Fruit fly (Drosophila melanogaster): ENCODE results near the gene CG5882.

CG5882 gene

DNA sequence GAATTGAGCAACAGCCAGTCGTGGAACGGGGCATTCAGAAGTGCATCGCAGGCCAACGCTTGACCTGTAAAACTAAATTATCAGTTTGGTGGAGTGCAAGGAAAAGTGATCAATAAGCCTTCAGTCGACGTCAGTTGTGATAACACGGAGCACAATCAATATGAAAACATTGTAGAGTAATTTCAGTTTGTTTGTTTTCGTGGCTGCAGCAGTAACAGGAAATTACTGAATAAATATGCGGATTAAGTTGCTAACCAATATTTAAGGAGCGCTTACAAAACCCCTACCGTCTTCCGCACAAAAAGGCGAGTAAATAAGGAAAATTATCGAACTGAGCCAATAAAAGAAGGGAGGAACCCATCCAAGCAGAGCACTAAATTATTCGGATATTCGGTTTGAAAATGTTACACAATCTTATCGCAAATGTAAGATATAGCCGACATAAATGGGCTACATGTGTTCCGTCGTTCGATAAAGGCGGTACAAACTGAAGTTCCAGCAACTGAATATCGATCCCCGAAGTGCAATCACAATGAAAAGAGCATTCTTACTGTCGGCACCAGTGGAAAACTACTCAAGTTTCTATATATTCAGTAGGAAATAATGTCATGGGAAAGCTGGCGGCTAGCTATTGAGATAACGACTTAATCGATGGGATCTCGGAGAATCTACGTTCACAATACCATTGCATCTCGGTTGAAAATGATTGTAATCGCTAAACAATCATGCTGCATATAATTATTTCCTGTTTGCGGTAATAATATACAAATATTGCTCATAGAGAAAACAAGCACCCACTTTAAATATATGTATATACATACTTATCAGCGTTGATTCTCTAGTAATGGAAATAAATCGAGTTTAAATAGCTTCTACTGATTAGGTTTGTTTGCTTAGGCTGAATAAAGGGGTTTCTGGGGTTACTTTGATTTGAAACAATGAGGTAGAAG, 17.5 kb downstream of the CG5882 start:
- no peak for TF ChIP-seq CG17801 (GFP tag; optimal IDR thresholded peaks at IDR 0.05; ENCODE audit: partially characterized antibody)

DNA sequence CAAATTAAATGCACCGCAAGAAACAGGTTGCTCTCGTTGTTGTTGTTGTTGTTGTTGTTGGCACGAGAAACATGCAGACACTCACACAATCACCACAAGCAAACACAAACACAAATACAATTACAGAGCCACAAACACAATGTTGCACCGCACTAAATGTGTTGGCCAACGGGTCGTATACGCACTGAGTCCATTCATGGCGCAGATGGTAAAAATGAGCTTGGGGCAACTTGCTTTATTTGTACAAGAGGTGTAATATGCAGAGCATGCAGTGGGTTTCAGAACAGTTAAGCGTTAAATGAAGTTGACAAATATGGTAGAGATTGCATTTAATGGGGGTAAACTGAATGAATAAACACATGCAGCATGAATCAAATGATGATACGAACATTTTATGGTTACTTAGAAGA, 19.5 kb downstream of the CG5882 start:
- TF ChIP-seq CG17801 (GFP tag; optimal IDR thresholded peaks at IDR 0.05; ENCODE audit: partially characterized antibody), result no peak

DNA sequence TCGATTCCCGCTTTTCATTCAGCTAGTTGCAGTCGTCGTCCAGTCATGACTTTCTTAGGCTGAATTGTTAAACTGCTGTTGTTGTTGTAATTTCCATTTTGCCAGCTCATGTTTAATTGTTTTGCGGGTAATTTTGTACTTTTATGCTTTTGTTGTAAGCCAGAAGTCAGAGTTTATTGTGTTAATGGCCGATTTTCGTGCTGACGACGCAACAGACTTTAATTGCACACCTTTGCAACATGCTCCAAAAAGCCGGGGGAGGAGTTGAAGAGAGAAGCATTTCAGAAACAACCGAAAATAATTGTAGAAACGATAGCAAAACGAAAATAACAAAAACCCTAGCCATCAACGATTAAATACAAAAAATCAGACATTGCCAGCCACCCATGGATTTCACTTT, 20.3 kb downstream of the CG5882 start:
- TF ChIP-seq CG17801 (GFP tag; optimal IDR thresholded peaks at IDR 0.05; ENCODE audit: partially characterized antibody), result peak; percentile 9

DNA sequence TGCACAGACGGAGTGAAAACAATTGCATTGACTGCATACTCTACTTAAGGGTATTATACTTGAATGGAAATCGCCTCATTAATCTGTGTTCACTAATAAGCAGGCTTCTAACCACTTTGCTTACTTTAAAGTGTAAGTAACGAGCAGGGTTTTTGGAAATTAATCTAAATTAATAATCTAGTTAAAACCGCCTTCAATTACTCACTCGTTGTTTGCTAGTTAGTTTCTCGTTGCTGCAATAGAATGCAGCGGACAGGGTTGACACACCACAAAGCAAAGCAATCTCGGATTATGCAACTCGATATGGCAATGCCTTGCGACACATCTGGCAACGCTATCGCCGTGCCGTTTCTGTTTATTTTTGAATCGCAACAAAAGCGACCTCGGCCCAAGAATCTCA, 21.5 kb downstream of the CG5882 start:
- no peak for TF ChIP-seq CG17801 (GFP tag; optimal IDR thresholded peaks at IDR 0.05; ENCODE audit: partially characterized antibody)

DNA sequence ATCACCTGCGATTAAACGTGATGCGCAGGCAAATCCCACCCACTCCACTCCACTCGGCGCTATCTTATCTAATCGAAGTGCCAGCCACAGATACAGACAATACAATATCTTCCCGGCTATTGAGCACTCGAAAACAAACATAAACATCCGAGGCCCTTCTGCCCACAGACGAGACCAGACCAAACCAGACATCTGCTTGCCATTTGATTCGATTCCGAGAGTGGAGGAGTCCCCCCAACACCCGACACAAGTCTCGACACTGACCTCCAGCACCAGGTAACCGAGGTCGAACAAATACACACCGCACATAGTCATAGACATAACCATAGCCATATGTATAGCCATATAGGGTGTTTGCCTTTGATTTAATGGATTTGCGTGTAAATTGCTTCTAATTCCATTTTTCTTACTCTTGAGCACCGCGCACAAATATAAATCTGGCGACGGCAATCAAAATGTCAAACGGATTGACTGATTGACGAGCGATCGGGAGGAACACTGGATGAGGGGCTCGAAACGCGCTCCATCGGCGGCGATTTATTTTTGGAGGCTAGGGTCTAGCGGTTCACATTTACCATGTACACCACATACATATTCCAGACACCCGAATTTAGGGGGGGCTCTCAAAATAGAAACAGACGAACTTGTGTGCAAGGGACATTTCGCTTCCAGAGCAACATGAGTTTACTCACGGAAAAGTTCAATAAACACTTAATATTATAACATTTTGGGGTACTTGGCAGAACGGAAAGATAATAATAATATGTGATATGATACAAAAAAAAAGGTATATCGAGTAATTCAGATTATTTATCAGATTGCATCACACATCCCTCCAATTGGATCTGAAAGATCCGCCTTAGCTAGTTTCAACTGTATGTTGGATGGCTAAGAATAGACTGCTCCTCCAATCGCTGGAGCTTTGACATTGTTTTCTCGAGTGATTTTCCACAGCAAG, 30.6 kb downstream of the CG5882 start:
- no peak for TF ChIP-seq CG17801 (GFP tag; optimal IDR thresholded peaks at IDR 0.05; ENCODE audit: partially characterized antibody)

DNA sequence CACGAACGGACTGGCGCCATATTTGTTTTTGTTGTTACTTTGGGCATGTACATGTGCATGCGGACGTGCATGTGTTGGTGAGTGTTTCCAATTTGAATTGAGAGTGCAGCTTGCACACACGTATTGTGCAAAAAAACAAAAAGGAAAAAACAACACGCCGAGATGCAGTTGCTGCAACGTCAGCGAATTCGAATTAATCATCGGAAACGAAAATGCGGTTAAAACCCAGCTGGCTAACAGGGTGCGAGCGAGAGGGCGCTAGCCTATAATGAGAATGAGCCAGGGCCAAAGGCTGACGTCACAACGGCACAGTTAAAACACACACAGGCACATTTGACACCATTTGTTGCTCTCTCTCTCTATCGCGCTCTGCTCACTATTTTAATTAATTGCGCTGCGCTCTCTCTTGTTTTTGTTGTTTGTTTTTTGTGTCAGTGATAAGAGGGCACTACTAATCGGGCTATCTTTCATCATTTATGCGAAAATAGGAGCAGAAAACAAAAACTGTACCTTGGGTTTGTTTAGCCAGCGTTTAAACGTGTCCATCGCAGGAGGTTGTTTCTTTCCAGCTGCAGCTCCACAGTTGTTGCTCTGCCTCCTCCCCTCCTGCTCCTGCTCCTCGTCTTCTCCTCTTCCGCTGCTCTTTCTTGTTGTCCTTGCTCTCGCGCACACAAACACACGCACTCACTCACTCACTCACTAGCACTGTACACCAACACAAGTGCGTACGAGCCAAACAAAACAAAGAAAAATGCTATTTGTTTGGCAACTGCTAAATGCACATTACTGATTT, 31.6 kb downstream of the CG5882 start:
- TF ChIP-seq CG17801 (GFP tag; optimal IDR thresholded peaks at IDR 0.05; ENCODE audit: partially characterized antibody), result peak; percentile 36

DNA sequence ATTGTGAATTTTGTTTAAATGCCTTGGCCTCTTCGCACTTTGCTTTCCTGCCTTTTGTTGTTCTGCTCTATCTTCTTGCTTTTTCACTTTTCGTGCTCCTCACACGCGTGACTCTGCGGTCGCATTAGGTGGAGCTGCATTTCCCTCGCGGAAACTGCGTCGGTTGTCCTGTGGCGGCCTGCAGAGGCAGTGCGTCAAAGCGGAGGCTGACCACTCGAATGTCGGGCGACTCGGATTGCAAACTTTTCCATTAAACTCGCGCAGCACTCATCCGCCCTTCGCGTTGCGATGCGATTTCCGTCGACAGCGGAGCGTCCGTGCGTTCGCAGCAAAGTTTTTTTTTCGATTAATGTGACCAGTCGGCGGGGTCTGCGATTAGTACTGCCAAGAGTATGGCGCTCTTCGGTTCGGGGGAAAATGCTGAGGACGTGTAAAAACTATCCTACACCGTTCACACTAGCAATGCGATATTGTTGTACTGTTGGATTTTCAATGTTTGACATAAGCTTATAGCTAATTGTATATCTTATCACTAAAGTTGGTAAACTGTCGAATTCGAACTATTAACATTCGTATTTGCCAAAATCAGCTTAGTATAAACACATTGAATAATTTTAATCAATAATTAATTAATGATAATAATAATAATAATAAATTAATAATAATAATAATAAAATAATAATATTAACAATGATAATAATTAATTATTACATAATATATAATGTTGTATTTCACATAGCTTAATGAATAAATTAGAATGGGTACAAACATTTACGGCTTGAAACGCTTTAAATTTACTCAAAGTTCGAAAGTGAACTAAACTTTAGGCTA, 32.5 kb downstream of the CG5882 start, which contains the start of gene CG6051:
CG6051 (minus strand) TSS at position 385 of the 831 bp plus-strand sequence.
- peak; percentile 53 for TF ChIP-seq CG17801 (GFP tag; optimal IDR thresholded peaks at IDR 0.05; ENCODE audit: partially characterized antibody)

DNA sequence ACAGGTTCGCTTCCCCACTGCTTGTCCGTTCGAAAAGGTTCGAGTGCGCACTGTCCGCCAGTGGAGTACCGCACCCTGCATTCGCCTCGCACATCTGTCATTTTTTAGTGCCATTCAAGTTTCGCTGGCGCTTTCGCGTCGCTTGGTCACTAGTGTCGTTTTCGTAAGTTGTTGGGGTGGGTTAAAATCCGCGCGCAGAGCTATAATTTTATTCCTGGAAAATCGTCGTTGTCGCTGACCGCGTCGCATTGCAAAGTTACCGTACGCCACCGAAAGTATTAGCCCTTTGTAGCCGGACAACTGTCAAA, 33.0 kb downstream of the CG5882 start, which contains the start of gene Men-b:
Men-b (plus strand) TSS at position 147 of the 308 bp plus-strand sequence.
- peak; percentile 8 for TF ChIP-seq CG17801 (GFP tag; optimal IDR thresholded peaks at IDR 0.05; ENCODE audit: partially characterized antibody)

DNA sequence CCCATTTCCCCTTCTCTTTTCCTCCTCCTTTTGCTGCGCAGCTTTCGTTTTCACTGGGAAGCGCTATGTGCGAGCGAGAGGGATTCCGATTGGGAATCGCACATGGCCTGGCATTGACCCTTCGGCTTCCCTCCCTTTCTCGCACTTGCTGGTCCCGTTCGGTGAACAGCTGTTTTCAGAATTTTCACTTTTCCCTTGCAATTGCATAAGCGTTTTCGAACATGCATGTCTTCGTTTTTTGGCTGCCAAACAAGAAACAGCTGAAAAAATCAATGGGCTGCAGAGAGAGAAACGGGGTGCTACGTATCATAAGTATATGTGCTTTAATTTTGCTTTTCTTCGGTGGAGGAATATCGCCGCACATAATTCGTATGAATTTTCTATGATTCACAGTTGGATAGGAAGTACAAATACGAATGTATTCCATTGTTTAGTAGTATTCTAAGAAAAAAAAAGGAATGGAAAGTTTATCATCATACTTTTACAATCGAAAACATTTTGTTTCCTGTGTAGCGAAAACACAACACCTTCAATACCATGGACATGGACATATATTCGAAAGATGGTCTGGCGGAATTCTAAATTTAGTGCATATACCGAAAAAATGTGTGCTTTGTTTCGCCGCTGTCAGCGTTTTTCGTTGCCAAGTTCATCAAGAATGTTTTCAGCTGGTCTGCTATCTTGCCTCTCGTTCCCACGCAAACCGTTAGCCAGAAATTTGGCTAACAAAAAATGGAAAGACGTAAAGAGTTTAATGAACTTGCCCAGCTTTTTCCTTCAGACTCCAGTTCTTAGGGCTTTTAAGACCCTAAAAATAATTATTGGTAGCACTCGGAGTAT, 33.9 kb downstream of the CG5882 start:
- TF ChIP-seq CG17801 (GFP tag; optimal IDR thresholded peaks at IDR 0.05; ENCODE audit: partially characterized antibody), result peak; percentile 69

DNA sequence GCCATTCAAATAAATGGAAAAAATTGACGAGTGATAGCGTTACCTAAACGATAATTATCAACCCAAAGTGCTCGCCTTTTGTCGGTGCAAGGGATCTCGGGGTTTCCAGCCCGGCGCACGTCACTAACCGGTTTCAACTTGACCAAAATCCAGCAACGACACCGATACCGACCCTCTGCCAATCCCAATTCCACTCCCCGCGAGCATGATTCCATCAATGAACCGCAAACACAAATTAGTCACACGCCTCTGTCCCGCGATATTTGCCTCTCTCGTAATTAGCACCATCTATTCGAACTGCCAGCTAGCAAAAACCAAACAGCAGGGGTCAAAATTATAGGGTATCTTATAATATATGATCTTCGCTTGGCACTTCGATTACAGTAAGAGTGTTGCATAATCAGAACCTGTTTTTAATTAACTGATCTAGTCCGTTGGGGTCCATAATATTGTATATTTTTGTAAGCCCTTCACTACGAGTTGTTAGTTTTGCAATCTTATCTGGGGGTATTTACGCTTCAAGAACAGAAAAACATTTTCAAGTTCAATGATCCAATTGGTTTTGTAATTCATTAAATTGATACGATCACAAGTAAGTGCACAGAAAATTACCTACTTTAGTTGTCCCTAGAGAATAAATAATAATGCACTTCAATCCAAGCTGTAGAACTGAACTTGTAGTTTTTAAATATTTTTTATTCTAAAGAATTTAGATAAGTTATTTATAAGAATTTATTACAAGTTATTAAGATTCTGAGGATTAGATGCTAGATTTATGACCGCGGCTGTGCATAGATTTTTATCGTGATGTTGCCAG, 34.8 kb downstream of the CG5882 start:
- no peak for TF ChIP-seq CG17801 (GFP tag; optimal IDR thresholded peaks at IDR 0.05; ENCODE audit: partially characterized antibody)

DNA sequence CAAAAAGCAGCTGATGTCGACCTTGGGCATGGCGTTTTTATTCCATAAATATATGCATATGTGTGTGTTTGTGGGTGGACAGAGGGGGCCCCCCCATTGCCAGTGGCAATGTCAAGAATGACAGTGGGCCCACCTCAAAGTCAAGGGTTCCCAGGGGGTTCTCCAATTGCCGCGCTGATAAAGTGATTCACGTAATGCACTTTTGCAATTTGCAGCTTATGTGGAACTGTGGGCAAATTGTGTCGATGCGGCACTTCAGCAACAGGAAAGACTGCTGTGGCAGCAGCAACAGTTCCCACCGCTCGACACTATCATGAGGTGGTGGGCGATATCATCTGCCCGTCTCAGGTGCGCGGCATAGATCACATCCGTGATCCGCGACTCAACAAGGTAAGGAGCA, 35.6 kb downstream of the CG5882 start:
- TF ChIP-seq CG17801 (GFP tag; optimal IDR thresholded peaks at IDR 0.05; ENCODE audit: partially characterized antibody), result no peak

DNA sequence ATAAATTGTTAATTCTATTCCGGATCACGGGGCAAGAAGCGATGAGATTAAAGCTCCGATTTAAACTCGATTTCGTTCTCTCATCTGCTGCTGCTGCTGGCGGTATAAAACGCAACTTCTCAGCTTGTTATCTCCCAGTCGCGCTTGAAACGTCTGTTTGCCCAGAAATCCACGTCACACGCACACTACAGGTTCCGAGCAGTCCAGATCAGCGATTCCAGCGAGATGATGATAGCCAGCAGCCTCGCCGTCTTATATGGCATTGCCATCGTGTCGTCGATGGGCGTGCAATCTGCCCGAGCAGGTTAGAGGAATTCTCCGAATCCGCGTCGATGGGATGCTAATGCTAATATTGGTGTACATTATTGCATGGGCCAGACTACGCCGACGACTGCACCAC, 39.4 kb downstream of the CG5882 start, which contains the start of gene grass:
grass (plus strand) TSS at position 135 of the 400 bp plus-strand sequence.
- TF ChIP-seq CG17801 (GFP tag; optimal IDR thresholded peaks at IDR 0.05; ENCODE audit: partially characterized antibody), result no peak
